Fruit fly (Drosophila melanogaster) whole organism, embryonic: ENCODE measurements around the gene CG5882.

Experiments
- Abd-B ChIP-seq: fragments of 200-800 bp; sonication (Bioruptor generic); optimal IDR thresholded peaks from 2 replicates; lab custom pipeline; 2018; ENCODE audit warnings: missing biosample characterization, mild to moderate bottlenecking, missing genetic modification characterization, moderate library complexity
- Atf-2 ChIP-seq: fragments of 200-800 bp; sonication (Bioruptor generic); optimal IDR thresholded peaks from 2 replicates; lab custom pipeline; 2016; ENCODE audit warnings: missing biosample characterization, missing genetic modification characterization
- CG10267 ChIP-seq: fragments of 200-800 bp; sonication (Bioruptor generic); optimal IDR thresholded peaks from 2 replicates; lab custom pipeline; 2018; ENCODE audit warnings: missing biosample characterization, mild to moderate bottlenecking, missing genetic modification characterization, moderate library complexity
- CG11723 ChIP-seq: fragments of 200-800 bp; sonication (Bioruptor generic); optimal IDR thresholded peaks from 2 replicates; lab custom pipeline; 2017; ENCODE audit warnings: missing biosample characterization, mild to moderate bottlenecking, missing genetic modification characterization
- CG12071 ChIP-seq: fragments of 200-800 bp; sonication (Bioruptor generic); optimal IDR thresholded peaks from 3 replicates; lab custom pipeline; 2018; ENCODE audit warnings: missing biosample characterization, mild to moderate bottlenecking, missing genetic modification characterization
- CG12219 ChIP-seq: fragments of 200-800 bp; sonication (Bioruptor generic); optimal IDR thresholded peaks from 3 replicates; lab custom pipeline; 2018; ENCODE audit warnings: missing biosample characterization, mild to moderate bottlenecking, missing genetic modification characterization
- CG14014 ChIP-seq: fragments of 200-800 bp; sonication (Bioruptor generic); IDR thresholded peaks from 2 replicates; pipeline ENCODE4 v1.3.6; 2022; ENCODE audit warnings: missing biosample characterization, missing genetic modification characterization
- CG16815 ChIP-seq: fragments of 200-800 bp; sonication (Bioruptor generic); optimal IDR thresholded peaks from 3 replicates; lab custom pipeline; 2017; ENCODE audit warnings: missing biosample characterization, mild to moderate bottlenecking, missing genetic modification characterization
- CG17802 ChIP-seq: fragments of 200-800 bp; sonication (Bioruptor generic); optimal IDR thresholded peaks from 2 replicates; lab custom pipeline; 2018; ENCODE audit warnings: missing biosample characterization, mild to moderate bottlenecking, missing genetic modification characterization, moderate library complexity
- CG18262 ChIP-seq: fragments of 200-800 bp; optimal IDR thresholded peaks from 3 replicates; lab custom pipeline; 2019; ENCODE audit warnings: missing biosample characterization, mild to moderate bottlenecking, missing genetic modification characterization, moderate library complexity
- CG2120 ChIP-seq: fragments of 200-800 bp; sonication (Bioruptor generic); optimal IDR thresholded peaks from 3 replicates; lab custom pipeline; 2016; ENCODE audit warnings: missing biosample characterization, missing genetic modification characterization
- CG30020 ChIP-seq: fragments of 200-800 bp; optimal IDR thresholded peaks from 2 replicates; lab custom pipeline; 2019; ENCODE audit warnings: missing biosample characterization, mild to moderate bottlenecking, missing genetic modification characterization, moderate library complexity
- CG3163 ChIP-seq: fragments of 200-800 bp; sonication (Bioruptor generic); optimal IDR thresholded peaks from 3 replicates; lab custom pipeline; 2016; ENCODE audit warnings: missing biosample characterization, missing genetic modification characterization
- CG33213 ChIP-seq: fragments of 200-800 bp; sonication (Bioruptor generic); optimal IDR thresholded peaks from 3 replicates; lab custom pipeline; 2016; ENCODE audit warnings: missing biosample characterization, missing genetic modification characterization
- CG34376 ChIP-seq: fragments of 200-800 bp; sonication (Bioruptor generic); optimal IDR thresholded peaks from 2 replicates; lab custom pipeline; 2018; ENCODE audit warnings: missing biosample characterization, mild to moderate bottlenecking, missing genetic modification characterization
- CG34422 ChIP-seq: fragments of 200-800 bp; sonication (Bioruptor generic); IDR thresholded peaks from 3 replicates; pipeline ENCODE4 v1.3.6; 2022; ENCODE audit warnings: missing biosample characterization, missing genetic modification characterization
- CG42726 ChIP-seq: fragments of 200-800 bp; sonication (Bioruptor generic); IDR thresholded peaks from 2 replicates; pipeline ENCODE4 v1.3.6; 2022; ENCODE audit warnings: missing biosample characterization, missing genetic modification characterization; ENCODE audit not compliant: partially characterized antibody
- CG4854 ChIP-seq: fragments of 200-800 bp; sonication (Bioruptor generic); optimal IDR thresholded peaks from 2 replicates; lab custom pipeline; 2016; ENCODE audit warnings: missing biosample characterization, missing genetic modification characterization, inconsistent platforms
- CG5245 ChIP-seq: fragments of 200-800 bp; sonication (Bioruptor generic); optimal IDR thresholded peaks from 3 replicates; lab custom pipeline; 2016; ENCODE audit warnings: missing biosample characterization, missing genetic modification characterization
- CG7556 ChIP-seq: fragments of 200-800 bp; sonication (Bioruptor generic); optimal IDR thresholded peaks from 2 replicates; lab custom pipeline; 2017; ENCODE audit warnings: missing biosample characterization, mild to moderate bottlenecking, missing genetic modification characterization
- CG9876 ChIP-seq: fragments of 200-800 bp; sonication (Bioruptor generic); optimal IDR thresholded peaks from 2 replicates; lab custom pipeline; 2016; ENCODE audit warnings: missing biosample characterization, missing genetic modification characterization
- D ChIP-seq, 2 experiments: fragments of 200-800 bp in 1 of 2; fragments of >200 bp in 1 of 2; sonication (Bioruptor generic) in 1 of 2; optimal IDR thresholded peaks; 2 replicates in 1 of 2; 3 replicates in 1 of 2; lab custom pipeline; 2017; ENCODE audit warnings: mild to moderate bottlenecking in 1 of 2, missing biosample characterization in 1 of 2, missing genetic modification characterization in 1 of 2, missing genetic modification reagents in 1 of 2
- Ets97D ChIP-seq: fragments of 200-800 bp; sonication (Bioruptor generic); optimal IDR thresholded peaks from 3 replicates; lab custom pipeline; 2016; ENCODE audit warnings: missing biosample characterization, missing genetic modification characterization
- Lhr ChIP-seq: fragments of 200-800 bp; sonication (Bioruptor generic); optimal IDR thresholded peaks from 3 replicates; lab custom pipeline; 2017; ENCODE audit warnings: mild to moderate bottlenecking, missing biosample characterization, missing genetic modification reagents, missing genetic modification characterization
- Lpt ChIP-seq: fragments of >200 bp; optimal IDR thresholded peaks from 2 replicates; lab custom pipeline; 2018; ENCODE audit warnings: missing biosample characterization, missing genetic modification characterization
- MBD-R2 ChIP-seq: fragments of 200-800 bp; sonication (Bioruptor generic); IDR thresholded peaks from 2 replicates; pipeline ENCODE4 v1.3.6; 2022; ENCODE audit warnings: missing biosample characterization, missing genetic modification characterization
- Med ChIP-seq: fragments of 200-800 bp; sonication (Bioruptor generic); peaks from one replicate; lab custom pipeline; 2016; ENCODE audit warnings: missing biosample characterization, missing genetic modification characterization, mild to moderate bottlenecking, inconsistent platforms, moderate library complexity
- NC2α ChIP-seq: fragments of 200-800 bp; sonication (Bioruptor generic); optimal IDR thresholded peaks from 2 replicates; lab custom pipeline; 2016; ENCODE audit warnings: missing biosample characterization, missing genetic modification characterization
- NK7.1 ChIP-seq: fragments of 200-800 bp; sonication (Bioruptor generic); optimal IDR thresholded peaks from 3 replicates; lab custom pipeline; 2016; ENCODE audit warnings: missing biosample characterization, missing genetic modification characterization
- Opbp ChIP-seq: fragments of 200-800 bp; sonication (Bioruptor generic); IDR thresholded peaks from 3 replicates; pipeline ENCODE4 v1.3.6; 2022; ENCODE audit warnings: missing biosample characterization, missing genetic modification characterization; ENCODE audit not compliant: partially characterized antibody
- Ravus ChIP-seq: fragments of 200-800 bp; sonication (Bioruptor generic); IDR thresholded peaks from 2 replicates; pipeline ENCODE4 v1.3.6; 2022; ENCODE audit warnings: missing biosample characterization, missing genetic modification characterization
- Scr ChIP-seq: fragments of 200-800 bp; sonication (Bioruptor generic); IDR thresholded peaks from 2 replicates; pipeline ENCODE4 v1.3.6; 2022; ENCODE audit warnings: missing biosample characterization, missing genetic modification characterization; ENCODE audit not compliant: partially characterized antibody
- Side ChIP-seq: fragments of 200-800 bp; sonication (Bioruptor generic); optimal IDR thresholded peaks from 2 replicates; lab custom pipeline; 2016; ENCODE audit warnings: missing biosample characterization, missing genetic modification characterization
- TFAM ChIP-seq: fragments of 200-800 bp; sonication (Bioruptor generic); optimal IDR thresholded peaks from 2 replicates; lab custom pipeline; 2017; ENCODE audit warnings: missing biosample characterization, missing genetic modification characterization, inconsistent platforms
- chinmo ChIP-seq: fragments of 200-800 bp; sonication (Bioruptor generic); IDR thresholded peaks from 4 replicates; pipeline ENCODE4 v1.3.6; 2022; ENCODE audit warnings: missing biosample characterization, missing genetic modification characterization; ENCODE audit not compliant: partially characterized antibody
- chm ChIP-seq: fragments of 200-800 bp; sonication (Bioruptor generic); IDR thresholded peaks from 2 replicates; pipeline ENCODE4 v1.3.6; 2022; ENCODE audit warnings: missing biosample characterization, missing genetic modification characterization
- crp ChIP-seq, 2 experiments: fragments of 200-800 bp; sonication (Bioruptor generic); optimal IDR thresholded peaks; 2 replicates in 1 of 2; 3 replicates in 1 of 2; lab custom pipeline; 2017; ENCODE audit warnings: missing biosample characterization in 2 of 2, missing genetic modification characterization in 2 of 2, mild to moderate bottlenecking in 1 of 2, moderate library complexity in 1 of 2
- danr ChIP-seq: fragments of 200-800 bp; sonication (Bioruptor generic); IDR thresholded peaks from 2 replicates; pipeline ENCODE4 v1.3.6; 2022; ENCODE audit warnings: missing biosample characterization, missing genetic modification characterization
- dmrt99B ChIP-seq: fragments of 200-800 bp; sonication (Bioruptor generic); optimal IDR thresholded peaks from 2 replicates; lab custom pipeline; 2018; ENCODE audit warnings: missing biosample characterization, mild to moderate bottlenecking, missing genetic modification characterization, moderate library complexity
- eve ChIP-seq, 2 experiments: fragments of >200 bp; optimal IDR thresholded peaks; 2 replicates each; lab custom pipeline; 2017; ENCODE audit warnings: missing biosample characterization in 2 of 2, missing genetic modification characterization in 2 of 2
- grn ChIP-seq: fragments of 200-800 bp; sonication (Bioruptor generic); optimal IDR thresholded peaks from 3 replicates; lab custom pipeline; 2017; ENCODE audit warnings: missing biosample characterization, missing genetic modification characterization
- knrl ChIP-seq: fragments of 200-800 bp; sonication (Bioruptor generic); IDR thresholded peaks from 3 replicates; pipeline ENCODE4 v1.3.6; 2022; ENCODE audit warnings: missing biosample characterization, missing genetic modification characterization; ENCODE audit not compliant: partially characterized antibody
- lola ChIP-seq, 3 experiments: fragments of >200 bp in 2 of 3; fragments of 200-800 bp in 1 of 3; sonication (Bioruptor generic) in 1 of 3; optimal IDR thresholded peaks; 2 replicates each; lab custom pipeline; 2017 to 2019; ENCODE audit warnings: missing biosample characterization in 3 of 3, missing genetic modification characterization in 3 of 3, mild to moderate bottlenecking in 1 of 3, moderate library complexity in 1 of 3
- pb ChIP-seq: fragments of 200-800 bp; sonication (Bioruptor generic); optimal IDR thresholded peaks from 3 replicates; lab custom pipeline; 2016; ENCODE audit warnings: missing biosample characterization, missing genetic modification characterization
- pum ChIP-seq: fragments of 200-800 bp; sonication (Bioruptor generic); optimal IDR thresholded peaks from 2 replicates; lab custom pipeline; 2016; ENCODE audit warnings: missing biosample characterization, missing genetic modification characterization
- repo ChIP-seq: fragments of 200-800 bp; sonication (Bioruptor generic); optimal IDR thresholded peaks from 2 replicates; lab custom pipeline; 2016; ENCODE audit warnings: missing biosample characterization, missing genetic modification characterization
- row ChIP-seq: fragments of 200-800 bp; sonication (Bioruptor generic); IDR thresholded peaks from 3 replicates; pipeline ENCODE4 v1.3.6; 2022; ENCODE audit warnings: missing biosample characterization, missing genetic modification characterization
- sug ChIP-seq: fragments of 200-800 bp; optimal IDR thresholded peaks from 2 replicates; lab custom pipeline; 2019; ENCODE audit warnings: missing biosample characterization, mild to moderate bottlenecking, missing genetic modification characterization, moderate library complexity
- tgo ChIP-seq: fragments of 200-800 bp; sonication (Bioruptor generic); IDR thresholded peaks from 3 replicates; pipeline ENCODE4 v1.3.6; 2022; ENCODE audit warnings: missing biosample characterization, missing genetic modification characterization
- usp ChIP-seq: fragments of >200 bp; optimal IDR thresholded peaks from 2 replicates; lab custom pipeline; 2017; ENCODE audit warnings: missing biosample characterization, missing genetic modification characterization

The CG5882 gene

dm6 chr3R:27165416-27165982 is 47.1 kb downstream of the CG5882 start, which contains the start of the genes CG34293 and spn-D:
Gene CG34293 (minus strand): TSS chr3R:27165575.
Gene spn-D (plus strand): TSS chr3R:27165716.
- no peak for TF ChIP-seq CG4854
- no peak for TF ChIP-seq Abd-B
- peak; percentile 94 for TF ChIP-seq MBD-R2 (GFP tag; lab: Robert Waterston, UW)
- no peak for TF ChIP-seq pum (GFP tag; lab: Kevin White, UChicago)
- no peak for TF ChIP-seq CG2120
- TF ChIP-seq CG33213 (GFP tag; lab: Kevin White, UChicago) = no peak
- no peak for TF ChIP-seq CG9876 (GFP tag; lab: Kevin White, UChicago)
- no peak for TF ChIP-seq danr
- 0 out of 4 replicates have a peak, but pooled peaks have one; percentile 40 for TF ChIP-seq chinmo (GFP tag; lab: Robert Waterston, UW)
- peak; percentile 5 for TF ChIP-seq grn (GFP tag; lab: Kevin White, UChicago)
- TF ChIP-seq CG17802 (tag; lab: Kevin White, UChicago) = no peak
- peak in 1 of 2 experiments; percentile 81 for TF ChIP-seq crp (GFP tag; optimal IDR thresholded peaks at IDR 0.05; lab: Kevin White, UChicago)
- TF ChIP-seq CG7556 = no peak
- no peak for TF ChIP-seq eve (GFP tag; optimal IDR thresholded peaks at IDR 0.05; lab: Kevin White, UChicago)
- no peak for TF ChIP-seq Atf-2
- TF ChIP-seq NC2α (GFP tag; lab: Kevin White, UChicago) = no peak
- no peak for TF ChIP-seq D (optimal IDR thresholded peaks at IDR 0.05; lab: Kevin White, UChicago)
- TF ChIP-seq D (GFP tag; optimal IDR thresholded peaks at IDR 0.05; lab: Kevin White, UChicago) = no peak
- TF ChIP-seq CG5245 (GFP tag; lab: Kevin White, UChicago) = no peak
- no peak for TF ChIP-seq CG34376 (GFP tag; lab: Kevin White, UChicago)
- no peak for TF ChIP-seq sug
- no peak for TF ChIP-seq Lpt (GFP tag; lab: Kevin White, UChicago)
- TF ChIP-seq usp (GFP tag; lab: Kevin White, UChicago) = no peak
- no peak for TF ChIP-seq CG11723 (GFP tag; lab: Kevin White, UChicago)
- peak; percentile 4 for TF ChIP-seq Med (GFP tag; lab: Kevin White, UChicago)
- TF ChIP-seq pb (GFP tag; lab: Kevin White, UChicago) = no peak
- TF ChIP-seq CG18262 (tag; lab: Kevin White, UChicago) = no peak
- TF ChIP-seq Opbp (GFP tag; lab: Robert Waterston, UW) = 0 out of 3 replicates have a peak, but pooled peaks have one; percentile 31
- no peak for TF ChIP-seq CG10267 (tag; lab: Kevin White, UChicago)
- peak; percentile 8 for TF ChIP-seq Ets97D (GFP tag; lab: Kevin White, UChicago)
- 0 out of 3 replicates have a peak, but pooled peaks have one; percentile 13 for TF ChIP-seq CG34422 (GFP tag; lab: Robert Waterston, UW)
- no peak for TF ChIP-seq CG12071 (GFP tag; lab: Kevin White, UChicago)
- TF ChIP-seq CG14014 (GFP tag; lab: Robert Waterston, UW) = no peak
- no peak for TF ChIP-seq CG12219 (GFP tag; lab: Kevin White, UChicago)
- TF ChIP-seq knrl = 0 out of 3 replicates have a peak, but pooled peaks have one; percentile 10
- no peak for TF ChIP-seq Ravus (GFP tag; lab: Robert Waterston, UW)
- TF ChIP-seq chm (GFP tag; lab: Robert Waterston, UW) = no peak
- no peak for TF ChIP-seq tgo (GFP tag; lab: Robert Waterston, UW)
- TF ChIP-seq NK7.1 = no peak
- no peak for TF ChIP-seq CG42726 (GFP tag; lab: Robert Waterston, UW)
- no peak for TF ChIP-seq Side (GFP tag; lab: Kevin White, UChicago)
- TF ChIP-seq dmrt99B (tag; lab: Kevin White, UChicago) = no peak
- TF ChIP-seq row = no peak
- TF ChIP-seq repo (GFP tag; lab: Kevin White, UChicago) = no peak
- TF ChIP-seq Scr (GFP tag; lab: Robert Waterston, UW) = 0 out of 2 replicates have a peak, but pooled peaks have one; percentile 15
- no peak for TF ChIP-seq CG3163
- TF ChIP-seq Lhr (GFP tag; lab: Kevin White, UChicago) = no peak
- TF ChIP-seq CG16815 (GFP tag; lab: Kevin White, UChicago) = no peak
- TF ChIP-seq TFAM (GFP tag; lab: Kevin White, UChicago) = no peak
- TF ChIP-seq lola (GFP tag; optimal IDR thresholded peaks at IDR 0.05; lab: Kevin White, UChicago) = no peak
- no peak for TF ChIP-seq CG30020 (tag; lab: Kevin White, UChicago)
